Fruit fly (Drosophila melanogaster) whole organism, pupa: ENCODE results near the gene CG5412.

ENCODE experiments used
- CG10348 ChIP-seq: fragments of 200-800 bp; sonication (Bioruptor generic); IDR thresholded peaks from 2 replicates; pipeline ENCODE4 v1.3.6; 2022; ENCODE audit warnings: missing biosample characterization, missing genetic modification characterization
- CG12605 ChIP-seq: fragments of 200-800 bp; sonication (Bioruptor generic); IDR thresholded peaks from 2 replicates; pipeline ENCODE4 v1.3.6; 2022; ENCODE audit warnings: missing biosample characterization, missing genetic modification characterization
- CG13204 ChIP-seq: fragments of 200-800 bp; sonication (Bioruptor generic); optimal IDR thresholded peaks from 2 replicates; lab custom pipeline; 2018; ENCODE audit warnings: missing biosample characterization, mild to moderate bottlenecking, missing genetic modification characterization, moderate library complexity
- CG14655 ChIP-seq: fragments of 200-800 bp; sonication (Bioruptor generic); optimal IDR thresholded peaks from 3 replicates; lab custom pipeline; 2017; ENCODE audit warnings: mild to moderate bottlenecking, missing biosample characterization, missing genetic modification reagents, missing genetic modification characterization
- CG15710 ChIP-seq: fragments of 200-800 bp; sonication (Bioruptor generic); optimal IDR thresholded peaks from 2 replicates; lab custom pipeline; 2018; ENCODE audit warnings: missing biosample characterization, mild to moderate bottlenecking, missing genetic modification characterization, moderate library complexity
- CG17806 ChIP-seq: fragments of 200-800 bp; sonication (Bioruptor generic); optimal IDR thresholded peaks from 2 replicates; lab custom pipeline; 2018; ENCODE audit warnings: missing biosample characterization, mild to moderate bottlenecking, missing genetic modification characterization, moderate library complexity
- CG32121 ChIP-seq: fragments of 200-800 bp; sonication (Bioruptor generic); IDR thresholded peaks from 2 replicates; pipeline ENCODE4 v1.3.6; 2022; ENCODE audit warnings: missing biosample characterization, missing genetic modification characterization
- CG34367 ChIP-seq: fragments of 200-800 bp; sonication (Bioruptor generic); optimal IDR thresholded peaks from 2 replicates; lab custom pipeline; 2018; ENCODE audit warnings: missing biosample characterization, mild to moderate bottlenecking, missing genetic modification characterization
- CG4496 ChIP-seq: fragments of 200-800 bp; sonication (Bioruptor generic); IDR thresholded peaks from 3 replicates; pipeline ENCODE4 v1.3.6; 2022; ENCODE audit warnings: missing biosample characterization, missing genetic modification characterization
- CG8159 ChIP-seq: fragments of 200-800 bp; sonication (Bioruptor generic); optimal IDR thresholded peaks from 3 replicates; lab custom pipeline; 2018; ENCODE audit warnings: missing biosample characterization, mild to moderate bottlenecking, missing genetic modification characterization, moderate library complexity
- CG8301 ChIP-seq: fragments of 200-800 bp; sonication (Bioruptor generic); optimal IDR thresholded peaks from 2 replicates; lab custom pipeline; 2018; ENCODE audit warnings: missing biosample characterization, mild to moderate bottlenecking, missing genetic modification characterization
- CG9948 ChIP-seq: fragments of 200-800 bp; sonication (Bioruptor generic); optimal IDR thresholded peaks from 2 replicates; lab custom pipeline; 2018; ENCODE audit warnings: missing biosample characterization, mild to moderate bottlenecking, missing genetic modification characterization, moderate library complexity
- D1 ChIP-seq: fragments of 200-800 bp; sonication (Bioruptor generic); optimal IDR thresholded peaks from 2 replicates; lab custom pipeline; 2018; ENCODE audit warnings: missing biosample characterization, mild to moderate bottlenecking, missing genetic modification characterization, moderate library complexity
- EcR ChIP-seq: fragments of 200-800 bp; sonication (Bioruptor generic); optimal IDR thresholded peaks from 3 replicates; lab custom pipeline; 2019; ENCODE audit warnings: missing biosample characterization, missing genetic modification characterization, mild to moderate bottlenecking, moderate library complexity, missing genetic modification reagents
- Ets98B ChIP-seq: fragments of 200-800 bp; sonication (Bioruptor generic); IDR thresholded peaks from 2 replicates; pipeline ENCODE4 v1.3.6; 2022; ENCODE audit warnings: missing biosample characterization, missing genetic modification characterization
- Pif1A ChIP-seq: fragments of 200-800 bp; sonication (Bioruptor generic); optimal IDR thresholded peaks from 3 replicates; lab custom pipeline; 2016; ENCODE audit warnings: missing biosample characterization, missing genetic modification characterization
- Pif1B ChIP-seq: fragments of 200-800 bp; sonication (Bioruptor generic); optimal IDR thresholded peaks from 3 replicates; lab custom pipeline; 2016; ENCODE audit warnings: missing biosample characterization, missing genetic modification characterization
- Snoo ChIP-seq: fragments of 200-800 bp; sonication (Bioruptor generic); optimal IDR thresholded peaks from 3 replicates; lab custom pipeline; 2017; ENCODE audit warnings: missing biosample characterization, mild to moderate bottlenecking, missing genetic modification characterization, inconsistent platforms
- fd96Ca ChIP-seq: fragments of 200-800 bp; sonication (Bioruptor generic); IDR thresholded peaks from 3 replicates; pipeline ENCODE4 v1.3.6; 2022; ENCODE audit warnings: missing biosample characterization, missing genetic modification characterization
- gl ChIP-seq: fragments of 200-800 bp; sonication (Bioruptor generic); optimal IDR thresholded peaks from 2 replicates; lab custom pipeline; 2018; ENCODE audit warnings: missing biosample characterization, mild to moderate bottlenecking, missing genetic modification characterization
- rn ChIP-seq: fragments of 200-800 bp; sonication (Bioruptor generic); IDR thresholded peaks from 2 replicates; pipeline ENCODE4 v1.3.6; 2022; ENCODE audit warnings: missing biosample characterization, missing genetic modification characterization

Gene CG5412

dm6 chr3R:20546662-20547620 is 29.9 kb upstream of the CG5412 start:
- TF ChIP-seq CG13204 (GFP tag; lab: Kevin White, UChicago) (no peak), CG15710 (tag; lab: Kevin White, UChicago) (no peak), CG14655 (GFP tag; lab: Kevin White, UChicago) (peak; percentile 18), gl (no peak), CG8301 (tag; lab: Kevin White, UChicago) (no peak), D1 (no peak), CG17806 (tag; lab: Kevin White, UChicago) (no peak), CG9948 (tag; lab: Kevin White, UChicago) (no peak), EcR (no peak), CG12605 (GFP tag; lab: Robert Waterston, UW) (no peak), CG34367 (tag; lab: Kevin White, UChicago) (no peak), fd96Ca (GFP tag; lab: Robert Waterston, UW) (0 out of 3 replicates have a peak, but pooled peaks have one; percentile 20), rn (GFP tag; lab: Robert Waterston, UW) (no peak), CG32121 (GFP tag; lab: Robert Waterston, UW) (no peak), Snoo (tag; lab: Kevin White, UChicago) (no peak), CG4496 (GFP tag; lab: Robert Waterston, UW) (0 out of 3 replicates have a peak, but pooled peaks have one; percentile 6), Pif1B (GFP tag; lab: Kevin White, UChicago) (no peak), CG8159 (tag; lab: Kevin White, UChicago) (no peak), Ets98B (GFP tag; lab: Robert Waterston, UW) (no peak; the same call in 1 of the 2 replicates), Pif1A (GFP tag; lab: Kevin White, UChicago) (peak; percentile 17), CG10348 (no peak)

- TF ChIP-seq rn (GFP tag; lab: Robert Waterston, UW) (no peak), gl (peak; percentile 70), CG13204 (GFP tag; lab: Kevin White, UChicago) (peak; percentile 62), CG4496 (GFP tag; lab: Robert Waterston, UW) (peak; percentile 66), CG34367 (tag; lab: Kevin White, UChicago) (no peak), Snoo (tag; lab: Kevin White, UChicago) (no peak), Pif1A (GFP tag; lab: Kevin White, UChicago) (no peak), CG8301 (tag; lab: Kevin White, UChicago) (no peak), CG10348 (no peak), CG17806 (tag; lab: Kevin White, UChicago) (no peak), CG32121 (GFP tag; lab: Robert Waterston, UW) (no peak), CG15710 (tag; lab: Kevin White, UChicago) (peak; percentile 42), CG8159 (tag; lab: Kevin White, UChicago) (no peak), EcR (peak; percentile 17), CG9948 (tag; lab: Kevin White, UChicago) (no peak), D1 (no peak), CG12605 (GFP tag; lab: Robert Waterston, UW) (peak; percentile 42; the same call in 1 of the 2 replicates), Ets98B (GFP tag; lab: Robert Waterston, UW) (no peak), fd96Ca (GFP tag; lab: Robert Waterston, UW) (0 out of 3 replicates have a peak, but pooled peaks have one; percentile 48), Pif1B (GFP tag; lab: Kevin White, UChicago) (no peak), CG14655 (GFP tag; lab: Kevin White, UChicago) (no peak)
These were observed 29.1 kb upstream of the CG5412 start for dm6 chr3R:20547758-20548157.

dm6 chr3R:20548255-20548654 is 28.6 kb upstream of the CG5412 start:
- TF ChIP-seq CG8159 (tag; lab: Kevin White, UChicago) (no peak), EcR (no peak), CG15710 (tag; lab: Kevin White, UChicago) (no peak), Pif1B (GFP tag; lab: Kevin White, UChicago) (no peak), Ets98B (GFP tag; lab: Robert Waterston, UW) (no peak), CG14655 (GFP tag; lab: Kevin White, UChicago) (no peak), rn (GFP tag; lab: Robert Waterston, UW) (no peak), CG34367 (tag; lab: Kevin White, UChicago) (no peak)

- TF ChIP-seq fd96Ca (GFP tag; lab: Robert Waterston, UW) (peak; percentile 55; the same call in 2 of the 3 replicates), gl (no peak), CG32121 (GFP tag; lab: Robert Waterston, UW) (0 out of 2 replicates have a peak, but pooled peaks have one; percentile 36), CG4496 (GFP tag; lab: Robert Waterston, UW) (0 out of 3 replicates have a peak, but pooled peaks have one; percentile 31), Pif1A (GFP tag; lab: Kevin White, UChicago) (no peak), CG9948 (tag; lab: Kevin White, UChicago) (no peak), Snoo (tag; lab: Kevin White, UChicago) (no peak), CG13204 (GFP tag; lab: Kevin White, UChicago) (no peak), EcR (peak; percentile 86), CG14655 (GFP tag; lab: Kevin White, UChicago) (no peak), CG17806 (tag; lab: Kevin White, UChicago) (no peak), CG8159 (tag; lab: Kevin White, UChicago) (no peak), CG12605 (GFP tag; lab: Robert Waterston, UW) (0 out of 2 replicates have a peak, but pooled peaks have one; percentile 22), Ets98B (GFP tag; lab: Robert Waterston, UW) (peak; percentile 60)
These were observed 27.6 kb upstream of the CG5412 start for dm6 chr3R:20549017-20549854.
